Worm (Caenorhabditis elegans) whole organism, L2 larva: ENCODE measurements around the gene srw-122.

Experiments used
- ceh-16 ChIP-seq: fragments of 150-350 bp; optimal IDR thresholded peaks from 2 replicates; lab custom pipeline; 2014; ENCODE audit warnings: missing biosample characterization, missing genetic modification characterization
- ceh-82 ChIP-seq: fragments of 150-350 bp; optimal IDR thresholded peaks from 2 replicates; lab custom pipeline; 2014; ENCODE audit warnings: missing biosample characterization, missing genetic modification characterization
- fos-1 ChIP-seq: fragments of 150-350 bp; optimal IDR thresholded peaks from 2 replicates; lab custom pipeline; 2014; ENCODE audit warnings: missing biosample characterization, missing genetic modification characterization
- lin-13 ChIP-seq: fragments of 150-350 bp; optimal IDR thresholded peaks from 2 replicates; lab custom pipeline; 2014; ENCODE audit warnings: missing biosample characterization, missing genetic modification reagents, missing genetic modification characterization
- nhr-237 ChIP-seq: fragments of 150-350 bp; optimal IDR thresholded peaks from 2 replicates; lab custom pipeline; 2014; ENCODE audit warnings: missing biosample characterization, missing genetic modification characterization
- snpc-4 ChIP-seq: fragments of 150-350 bp; optimal IDR thresholded peaks from 2 replicates; lab custom pipeline; 2014; ENCODE audit warnings: missing biosample characterization, missing genetic modification characterization
- unc-62 ChIP-seq: fragments of 150-350 bp; optimal IDR thresholded peaks from 2 replicates; lab custom pipeline; 2014; ENCODE audit warnings: missing biosample characterization, missing genetic modification reagents, missing genetic modification characterization

DNA sequence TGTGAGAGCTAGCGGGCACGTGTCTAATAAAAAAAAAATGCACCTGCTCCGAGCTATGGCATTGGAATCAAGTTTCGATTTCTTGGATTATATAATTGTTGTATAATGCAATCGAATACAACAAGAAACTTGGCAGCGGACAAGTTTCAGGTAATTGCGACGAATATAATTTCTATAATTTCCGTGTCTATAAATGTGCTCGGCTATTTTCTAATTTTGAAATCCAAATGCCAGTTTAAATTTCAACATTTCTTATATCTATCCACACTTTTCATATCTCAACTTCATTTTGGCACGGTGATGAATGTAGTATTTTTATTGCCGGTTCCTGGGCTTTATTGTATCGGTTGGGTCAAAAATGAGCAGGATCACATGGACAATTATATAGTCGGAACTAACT lies 22.2 kb downstream of the srw-122 start, which contains the start of gene C31B8.16:
- TF ChIP-seq lin-13 (no peak), fos-1 (tag; lab: Kevin White, UChicago) (no peak), ceh-16 (tag; lab: Kevin White, UChicago) (no peak), ceh-82 (no peak), snpc-4 (tag; lab: Kevin White, UChicago) (no peak), unc-62 (GFP tag; lab: Kevin White, UChicago) (no peak), nhr-237 (tag; lab: Kevin White, UChicago) (no peak)
